Worm (Caenorhabditis elegans): Measurements from ENCODE around the gene rgs-1.

Gene rgs-1

ce11 chrIII:9973765-9974164 is 42.6 kb downstream of the rgs-1 start, which contains the start of gene R10E12.2:
Gene R10E12.2 (minus strand): TSS chrIII:9973865.
- TF ChIP-seq ttx-3 (tag; optimal IDR thresholded peaks at IDR 0.05) = no peak
- no peak for TF ChIP-seq unc-42 (tag; optimal IDR thresholded peaks at IDR 0.05)
- no peak for TF ChIP-seq mec-3 (tag; optimal IDR thresholded peaks at IDR 0.05; ENCODE audit: borderline replicate concordance)
- TF ChIP-seq K02D7.2 (tag; optimal IDR thresholded peaks at IDR 0.05) = no peak
- no peak for TF ChIP-seq ceh-18 (tag; optimal IDR thresholded peaks at IDR 0.05)
- no peak for TF ChIP-seq pros-1 (tag; optimal IDR thresholded peaks at IDR 0.05)
- no peak for TF ChIP-seq F13H6.1 (tag; optimal IDR thresholded peaks at IDR 0.05)
- no peak for TF ChIP-seq nhr-232 (tag; optimal IDR thresholded peaks at IDR 0.05)
- TF ChIP-seq sox-4 (tag; optimal IDR thresholded peaks at IDR 0.05) = no peak
- TF ChIP-seq ceh-45 (GFP tag; IDR thresholded peaks at IDR 0.05) = no peak

DNA sequence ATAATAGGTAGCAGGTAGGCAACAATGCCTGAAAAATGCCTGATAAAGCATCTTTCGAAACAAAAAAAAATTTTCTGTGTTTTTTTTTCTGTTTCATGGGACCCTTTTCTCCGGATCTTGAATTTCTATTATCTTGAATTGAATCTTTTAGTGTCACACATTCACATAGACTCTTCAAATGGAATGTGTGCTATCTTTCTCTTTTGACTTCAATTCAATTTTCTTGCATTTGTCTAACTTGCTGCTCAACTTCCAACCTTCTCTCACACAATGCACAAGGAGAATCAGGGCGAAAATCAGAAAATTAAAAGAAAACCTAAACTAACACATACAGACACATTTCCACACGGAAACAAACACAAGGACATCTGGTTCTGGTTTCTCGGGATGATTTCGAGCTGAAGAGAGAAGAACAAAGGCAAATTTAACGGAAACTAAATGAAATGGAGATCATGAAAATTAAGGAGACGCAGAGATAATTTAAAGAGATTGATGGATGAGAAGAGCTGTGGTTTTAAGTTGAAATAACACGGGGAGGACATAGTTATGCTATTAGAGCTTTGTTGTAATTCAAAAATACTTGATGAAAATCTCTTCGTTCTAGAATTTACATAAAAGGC is 44.1 kb downstream of the rgs-1 start:
- TF ChIP-seq unc-42 (tag; optimal IDR thresholded peaks at IDR 0.05) = peak; percentile 36
- TF ChIP-seq dve-1 (tag; optimal IDR thresholded peaks at IDR 0.05) = no peak

DNA sequence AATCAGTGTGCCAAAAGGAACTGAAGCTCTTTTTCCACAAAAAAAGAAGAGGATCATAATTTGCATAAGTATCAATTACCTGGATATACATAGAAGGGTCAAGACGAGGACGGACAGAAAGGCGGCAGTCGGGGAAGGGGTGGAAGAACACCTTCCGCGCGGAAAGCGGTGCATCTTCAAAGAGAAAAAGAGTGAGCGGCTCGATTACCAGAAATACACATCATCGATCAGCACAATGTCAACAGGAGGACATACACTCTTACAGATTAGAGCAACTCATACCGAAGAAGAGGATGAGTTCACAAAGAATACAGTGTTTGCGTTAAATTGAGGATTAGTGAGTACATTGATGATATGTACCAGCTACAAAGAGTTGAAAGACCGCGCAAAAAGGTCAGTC is 47.0 kb downstream of the rgs-1 start:
- TF ChIP-seq ceh-34 (tag; optimal IDR thresholded peaks at IDR 0.05) (peak; percentile 40), elt-4 (tag; optimal IDR thresholded peaks at IDR 0.05) (no peak)

DNA sequence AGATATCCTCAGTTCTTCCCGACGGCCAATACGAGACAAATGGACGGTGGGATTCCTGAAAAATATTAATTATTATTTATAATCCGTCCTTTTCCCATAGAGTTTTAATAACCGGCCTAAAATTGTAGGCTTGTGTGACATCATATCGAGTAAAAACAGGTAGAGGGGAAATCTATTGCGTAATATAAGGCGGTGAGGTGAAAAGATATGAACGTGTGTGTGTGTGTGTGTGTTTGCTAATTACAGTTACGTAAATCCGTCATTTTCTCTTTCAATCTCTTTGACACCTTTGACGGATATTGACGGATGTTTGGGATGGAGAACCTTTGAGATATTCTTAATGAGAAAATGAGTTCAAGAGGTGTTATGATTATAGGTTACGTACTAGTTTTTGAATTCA is 50.9 kb downstream of the rgs-1 start:
- peak; percentile 54 for TF ChIP-seq unc-55 (GFP tag; optimal IDR thresholded peaks at IDR 0.05)
- TF ChIP-seq pax-1 (tag; optimal IDR thresholded peaks at IDR 0.05) = no peak
- TF ChIP-seq dmd-4 (tag; optimal IDR thresholded peaks at IDR 0.05; ENCODE audit: borderline replicate concordance) = no peak
- TF ChIP-seq tbx-7 (tag; optimal IDR thresholded peaks at IDR 0.05) = no peak
- TF ChIP-seq Y22D7AL.16 (tag; optimal IDR thresholded peaks at IDR 0.05) = no peak

- no peak for TF ChIP-seq ttx-3 (tag; optimal IDR thresholded peaks at IDR 0.05)
- no peak for TF ChIP-seq ceh-30 (tag; optimal IDR thresholded peaks at IDR 0.05)
- TF ChIP-seq fkh-6 (tag; optimal IDR thresholded peaks at IDR 0.05) = no peak
- no peak for TF ChIP-seq hlh-13 (GFP tag; optimal IDR thresholded peaks at IDR 0.05)
- TF ChIP-seq lin-11 (tag; optimal IDR thresholded peaks at IDR 0.05) = no peak
- TF ChIP-seq fax-1 (tag; optimal IDR thresholded peaks at IDR 0.05) = no peak
- no peak for TF ChIP-seq madf-2 (tag; optimal IDR thresholded peaks at IDR 0.05)
- no peak for TF ChIP-seq hlh-6 (tag; optimal IDR thresholded peaks at IDR 0.05)
- TF ChIP-seq lim-6 (tag; optimal IDR thresholded peaks at IDR 0.05) = no peak
- TF ChIP-seq ama-1 (optimal IDR thresholded peaks at IDR 0.05) = no peak
- TF ChIP-seq ahr-1 (tag; optimal IDR thresholded peaks at IDR 0.05) = no peak
- TF ChIP-seq unc-86 (tag; optimal IDR thresholded peaks at IDR 0.05) = no peak
These were observed 51.9 kb downstream of the rgs-1 start for ce11 chrIII:9964416-9964815.
